Worm (Caenorhabditis elegans): ENCODE data around the gene ZK666.14.

- TF ChIP-seq sptf-1 (tag; optimal IDR thresholded peaks at IDR 0.05) (no peak), nhr-76 (tag; optimal IDR thresholded peaks at IDR 0.05) (no peak), elt-1 (tag; optimal IDR thresholded peaks at IDR 0.05; ENCODE audit: borderline replicate concordance, insufficient read depth) (no peak), mep-1 (tag; optimal IDR thresholded peaks at IDR 0.05) (no peak), unc-62 (GFP tag; optimal IDR thresholded peaks at IDR 0.05) (no peak), elt-3 (tag; optimal IDR thresholded peaks at IDR 0.05) (no peak), nhr-237 (tag; optimal IDR thresholded peaks at IDR 0.05) (no peak), ces-1 (GFP tag; optimal IDR thresholded peaks at IDR 0.05) (no peak)
Measured at ce11 chrII:10447348-10448316, 46.9 kb upstream of the ZK666.14 start, which contains the start of gene ZK673.2.
